Fruit fly (Drosophila melanogaster): ENCODE measurements around the gene CG7173.

DNA sequence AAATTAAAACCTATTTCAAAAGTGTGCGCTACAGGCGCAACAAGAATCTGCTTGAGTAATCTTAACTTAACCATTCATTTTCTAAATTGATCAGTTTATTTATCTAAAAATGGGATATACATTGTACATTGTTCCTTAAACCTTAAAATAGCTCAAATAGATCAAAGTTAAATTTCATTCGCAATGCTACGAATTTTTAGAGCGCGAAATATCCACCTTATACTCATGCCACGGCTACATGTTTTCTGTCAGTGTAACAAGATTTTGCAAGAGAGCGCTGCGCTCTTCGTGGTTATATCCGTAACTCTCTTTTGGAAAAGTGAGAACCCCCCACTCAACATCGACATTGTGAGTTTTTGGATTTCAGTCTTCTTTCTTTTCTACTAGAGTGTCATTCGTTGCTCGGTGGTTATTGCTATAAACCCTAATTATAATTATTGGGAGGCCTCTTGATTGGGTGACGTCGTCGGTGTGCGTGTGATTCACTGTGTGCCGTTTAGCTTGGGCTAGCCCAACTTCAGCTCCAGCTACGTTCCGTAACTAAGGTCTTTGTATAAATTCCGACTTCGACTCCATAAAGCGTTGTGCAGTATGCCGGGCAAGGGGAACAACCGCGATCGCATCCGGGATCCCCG is 48.4 kb downstream of the CG7173 start:
- TF ChIP-seq CG9705 (GFP tag; optimal IDR thresholded peaks at IDR 0.05) (no peak), psq (GFP tag; optimal IDR thresholded peaks at IDR 0.05) (no peak), Dfd (GFP tag; optimal IDR thresholded peaks at IDR 0.05) (no peak), woc (GFP tag; optimal IDR thresholded peaks at IDR 0.05) (peak; percentile 18), Hr83 (GFP tag; optimal IDR thresholded peaks at IDR 0.05; ENCODE audit: poor library complexity, severe bottlenecking) (no peak), Myc (optimal IDR thresholded peaks at IDR 0.05) (no peak)

Measured in whole organism, wandering third instar larva.